Worm (Caenorhabditis elegans) whole organism, L1 larva: ENCODE data around the gene F36D3.14.

Experiments used
- elt-2 ChIP-seq: sonication (generic microtip); optimal IDR thresholded peaks from 2 replicates; lab custom pipeline; 2016; ENCODE audit warnings: missing genetic modification characterization, mild to moderate bottlenecking, inconsistent platforms, missing compliant biosample characterization, missing genetic modification reagents
- fos-1 ChIP-seq: fragments of 150-350 bp; optimal IDR thresholded peaks from 2 replicates; lab custom pipeline; 2014; ENCODE audit warnings: missing biosample characterization, missing genetic modification characterization
- pag-3 ChIP-seq: sonication (generic microtip); optimal IDR thresholded peaks from 2 replicates; lab custom pipeline; 2017; ENCODE audit warnings: missing genetic modification characterization, mild to moderate bottlenecking, missing compliant biosample characterization, antibody characterized with exemption, borderline replicate concordance; ENCODE audit not compliant: insufficient read depth
- pqm-1 ChIP-seq: sonication (generic microtip); optimal IDR thresholded peaks from 3 replicates; lab custom pipeline; 2017; ENCODE audit warnings: missing biosample characterization, missing genetic modification characterization
- unc-62 ChIP-seq: fragments of 150-350 bp; optimal IDR thresholded peaks from 2 replicates; lab custom pipeline; 2014; ENCODE audit warnings: missing biosample characterization, missing genetic modification reagents, missing genetic modification characterization
- zip-4 ChIP-seq: fragments of 200-800 bp; sonication (Bioruptor generic); optimal IDR thresholded peaks from 2 replicates; lab custom pipeline; 2018; ENCODE audit warnings: mild to moderate bottlenecking, missing genetic modification characterization, moderate library complexity, missing compliant biosample characterization

DNA sequence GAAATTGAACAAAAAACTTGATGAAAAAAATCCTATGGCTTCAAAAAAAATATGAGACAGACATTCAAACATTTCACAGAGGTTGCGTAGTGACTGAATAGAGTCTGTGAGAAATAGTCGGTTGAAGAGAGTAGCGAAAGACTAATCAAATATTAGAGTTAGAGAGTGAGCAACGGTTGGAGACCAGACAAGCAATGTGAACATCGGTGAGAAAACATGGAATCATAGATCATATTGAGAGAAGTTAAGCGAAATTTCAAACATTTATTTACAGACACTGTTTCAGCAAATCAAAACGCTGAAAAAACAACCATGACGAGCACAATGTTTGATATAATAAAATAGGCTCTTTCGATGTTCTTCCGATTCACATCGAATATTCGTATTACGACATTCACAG is 3.6 kb upstream of the F36D3.14 start:
- TF ChIP-seq zip-4 (GFP tag; lab: Kevin White, UChicago): no peak
- TF ChIP-seq pag-3 (tag; lab: Kevin White, UChicago): no peak
- TF ChIP-seq fos-1 (tag; lab: Kevin White, UChicago): no peak
- TF ChIP-seq unc-62 (GFP tag; lab: Kevin White, UChicago): no peak
- no peak for TF ChIP-seq elt-2 (tag; lab: Kevin White, UChicago)
- TF ChIP-seq pqm-1 (tag; lab: Kevin White, UChicago): no peak
